In genomic region chrV:13649730-13650349, ce11 we compare ENCODE assay signal across 2 worm cellular contexts.
TF ChIP-seq lines count a peak whose summit lies in the region.

Gene H37A05.4 (minus strand): TSS chrV:13649780.

TF ChIP-seq in whole organism, L4 larva, 104 proteins besides CTCF, POLR2A, EP300 and RAD21 (continued from another document and continues in another):
- no peak for TF ChIP-seq nhr-111 (GFP tag; optimal IDR thresholded peaks at IDR 0.05; lab: Kevin White, UChicago)
- TF ChIP-seq mes-2 (tag; optimal IDR thresholded peaks at IDR 0.05; lab: Kevin White, UChicago; ENCODE audit: poor library complexity, severe bottlenecking): peak; percentile 38
- TF ChIP-seq unc-130 (GFP tag; optimal IDR thresholded peaks at IDR 0.05; lab: Kevin White, UChicago): no peak
- TF ChIP-seq egl-43 (GFP tag; IDR thresholded peaks at IDR 0.05; lab: Robert Waterston, UW): 0 out of 2 replicates have a peak, but pooled peaks have one; percentile 35
- peak; percentile 39 for TF ChIP-seq Y5F2A.4 (GFP tag; optimal IDR thresholded peaks at IDR 0.05; lab: Kevin White, UChicago)
- no peak for TF ChIP-seq daf-8 (GFP tag; IDR thresholded peaks at IDR 0.05; lab: Robert Waterston, UW)
- 0 out of 2 replicates have a peak, but pooled peaks have one; percentile 36 for TF ChIP-seq ctbp-1 (GFP tag; IDR thresholded peaks at IDR 0.05; lab: Robert Waterston, UW)
- TF ChIP-seq T26A8.4 (GFP tag; IDR thresholded peaks at IDR 0.05; lab: Robert Waterston, UW): peak; percentile 50; the same call in 1 of the 2 replicates
- TF ChIP-seq aly-2 (tag; optimal IDR thresholded peaks at IDR 0.05; lab: Kevin White, UChicago): no peak
- TF ChIP-seq set-16 (GFP tag; IDR thresholded peaks at IDR 0.05; lab: Robert Waterston, UW): no peak
- no peak for TF ChIP-seq cey-2 (tag; optimal IDR thresholded peaks at IDR 0.05; lab: Kevin White, UChicago; ENCODE audit: borderline replicate concordance, insufficient read depth)
- no peak for TF ChIP-seq lir-3 (tag; optimal IDR thresholded peaks at IDR 0.05; lab: Kevin White, UChicago)
- no peak for TF ChIP-seq snpc-4 (tag; optimal IDR thresholded peaks at IDR 0.05; lab: Kevin White, UChicago)
- TF ChIP-seq nhr-102 (tag; optimal IDR thresholded peaks at IDR 0.05; lab: Kevin White, UChicago): peak; percentile 88
- peak; percentile 5 for TF ChIP-seq mxl-3 (GFP tag; optimal IDR thresholded peaks at IDR 0.05; lab: Kevin White, UChicago)
- no peak for TF ChIP-seq lin-29 (GFP tag; IDR thresholded peaks at IDR 0.05; lab: Robert Waterston, UW)
- TF ChIP-seq zag-1 (tag; optimal IDR thresholded peaks at IDR 0.05; lab: Kevin White, UChicago): no peak
- no peak for TF ChIP-seq nhr-6 (tag; optimal IDR thresholded peaks at IDR 0.05; lab: Kevin White, UChicago)
- no peak for TF ChIP-seq unc-39 (tag; optimal IDR thresholded peaks at IDR 0.05; lab: Kevin White, UChicago)
- TF ChIP-seq mdt-29 (GFP tag; IDR thresholded peaks at IDR 0.05; lab: Robert Waterston, UW): peak; percentile 18; the same call in 1 of the 2 replicates
- TF ChIP-seq T20F7.1 (GFP tag; optimal IDR thresholded peaks at IDR 0.05; lab: Kevin White, UChicago): no peak
- peak; percentile 70 for TF ChIP-seq aha-1 (tag; lab: Kevin White, UChicago)
- TF ChIP-seq ceh-62 (tag; optimal IDR thresholded peaks at IDR 0.05; lab: Kevin White, UChicago): no peak
- TF ChIP-seq nhr-28 (tag; optimal IDR thresholded peaks at IDR 0.05; lab: Kevin White, UChicago): peak; percentile 9
- TF ChIP-seq lin-1 (GFP tag; IDR thresholded peaks at IDR 0.05; lab: Robert Waterston, UW): 0 out of 2 replicates have a peak, but pooled peaks have one; percentile 22
- TF ChIP-seq mxl-2 (GFP tag; conservative IDR thresholded peaks at IDR 0.05; lab: Robert Waterston, UW): no peak
- peak; percentile 44; the same call in 1 of the 2 replicates for TF ChIP-seq php-3 (GFP tag; IDR thresholded peaks at IDR 0.05; lab: Robert Waterston, UW)
- TF ChIP-seq madf-5 (GFP tag; IDR thresholded peaks at IDR 0.05; lab: Robert Waterston, UW): peak in 1 of 2 experiments; percentile 78; a peak in 1 of 4 replicates
- TF ChIP-seq lsy-2 (tag; optimal IDR thresholded peaks at IDR 0.05; lab: Kevin White, UChicago): no peak
- TF ChIP-seq ceh-32 (tag; optimal IDR thresholded peaks at IDR 0.05; lab: Kevin White, UChicago; ENCODE audit: poor library complexity): no peak
- TF ChIP-seq dpl-1 (GFP tag; optimal IDR thresholded peaks at IDR 0.05; lab: Kevin White, UChicago): no peak
- TF ChIP-seq F44E2.7 (GFP tag; IDR thresholded peaks at IDR 0.05; lab: Robert Waterston, UW): no peak
- peak; percentile 23 for TF ChIP-seq hlh-11 (tag; optimal IDR thresholded peaks at IDR 0.05; lab: Kevin White, UChicago)
- TF ChIP-seq arid-1 (GFP tag; conservative IDR thresholded peaks at IDR 0.05; lab: Robert Waterston, UW): peak; percentile 42; the same call in 1 of the 2 replicates
- no peak for TF ChIP-seq dmd-9 (GFP tag; IDR thresholded peaks at IDR 0.05; lab: Robert Waterston, UW)
- peak; percentile 50; the same call in 1 of the 2 replicates for TF ChIP-seq Y48G9A.11 (GFP tag; IDR thresholded peaks at IDR 0.05; lab: Robert Waterston, UW)
- TF ChIP-seq ces-1 (GFP tag; optimal IDR thresholded peaks at IDR 0.05; lab: Kevin White, UChicago): no peak
- TF ChIP-seq nhr-42 (GFP tag; IDR thresholded peaks at IDR 0.05; lab: Robert Waterston, UW): no peak
- TF ChIP-seq ceh-20 (GFP tag; IDR thresholded peaks at IDR 0.05; lab: Robert Waterston, UW): peak; percentile 60; the same call in 1 of the 2 replicates
- peak; percentile 35 for TF ChIP-seq zip-2 (tag; optimal IDR thresholded peaks at IDR 0.05; lab: Kevin White, UChicago)
- no peak for TF ChIP-seq nhr-237 (tag; optimal IDR thresholded peaks at IDR 0.05; lab: Kevin White, UChicago)
- TF ChIP-seq D1046.2 (GFP tag; IDR thresholded peaks at IDR 0.05; lab: Robert Waterston, UW): 0 out of 2 replicates have a peak, but pooled peaks have one; percentile 42
- no peak for TF ChIP-seq R02D3.7 (tag; optimal IDR thresholded peaks at IDR 0.05; lab: Kevin White, UChicago)
- TF ChIP-seq daf-19 (GFP tag; conservative IDR thresholded peaks at IDR 0.05; lab: Robert Waterston, UW): no peak
- no peak for TF ChIP-seq lin-13 (GFP tag; optimal IDR thresholded peaks at IDR 0.05; lab: Kevin White, UChicago)
- no peak for TF ChIP-seq dmd-8 (GFP tag; IDR thresholded peaks at IDR 0.05; lab: Robert Waterston, UW)
- no peak for TF ChIP-seq lin-39 (tag; optimal IDR thresholded peaks at IDR 0.05; lab: Kevin White, UChicago)
- peak; percentile 68 for TF ChIP-seq ama-1 (optimal IDR thresholded peaks at IDR 0.05; lab: Kevin White, UChicago)
- TF ChIP-seq nhr-76 (tag; optimal IDR thresholded peaks at IDR 0.05; lab: Kevin White, UChicago): no peak
- no peak for TF ChIP-seq ZK337.2 (GFP tag; IDR thresholded peaks at IDR 0.05; lab: Robert Waterston, UW)
- TF ChIP-seq hlh-30 (tag; optimal IDR thresholded peaks at IDR 0.05; lab: Kevin White, UChicago; ENCODE audit: insufficient read depth): no peak
- no peak for TF ChIP-seq F10B5.3 (tag; optimal IDR thresholded peaks at IDR 0.05; lab: Kevin White, UChicago)
- no peak for TF ChIP-seq pqm-1 (tag; optimal IDR thresholded peaks at IDR 0.05; lab: Kevin White, UChicago)
- peak; percentile 73 for TF ChIP-seq zfp-3 (GFP tag; conservative IDR thresholded peaks at IDR 0.05; lab: Robert Waterston, UW)
- no peak for TF ChIP-seq ztf-11 (tag; optimal IDR thresholded peaks at IDR 0.05; lab: Kevin White, UChicago)
- peak; percentile 31 for TF ChIP-seq dmd-6 (GFP tag; IDR thresholded peaks at IDR 0.05; lab: Robert Waterston, UW)
- peak in 1 of 2 experiments; percentile 26 for TF ChIP-seq hif-1 (tag; optimal IDR thresholded peaks at IDR 0.05; lab: Kevin White, UChicago)
- TF ChIP-seq nhr-41 (GFP tag; IDR thresholded peaks at IDR 0.05; lab: Robert Waterston, UW): peak; percentile 16; the same call in 1 of the 2 replicates
- TF ChIP-seq lin-38 (GFP tag; IDR thresholded peaks at IDR 0.05; lab: Robert Waterston, UW): peak; percentile 50
- TF ChIP-seq skn-1 (tag; optimal IDR thresholded peaks at IDR 0.05; lab: Kevin White, UChicago): no peak
- no peak for TF ChIP-seq zfp-2 (tag; optimal IDR thresholded peaks at IDR 0.05; lab: Kevin White, UChicago)
- no peak for TF ChIP-seq F26F4.8 (GFP tag; conservative IDR thresholded peaks at IDR 0.05; lab: Robert Waterston, UW)
- TF ChIP-seq nhr-77 (tag; optimal IDR thresholded peaks at IDR 0.05; lab: Kevin White, UChicago): no peak
- TF ChIP-seq Y105C5A.15 (GFP tag; IDR thresholded peaks at IDR 0.05; lab: Robert Waterston, UW): peak; percentile 81
- TF ChIP-seq spr-3 (GFP tag; optimal IDR thresholded peaks at IDR 0.05; lab: Kevin White, UChicago): peak; percentile 6

TF ChIP-seq in whole organism, young adult, 124 proteins besides CTCF, POLR2A, EP300 and RAD21 (continued from another document and continues in another):
- TF ChIP-seq Y56A3A.18 (GFP tag; IDR thresholded peaks at IDR 0.05; lab: Robert Waterston, UW) (no peak; the same call in none of the 2 replicates), tbx-9 (tag; optimal IDR thresholded peaks at IDR 0.05; lab: Kevin White, UChicago; ENCODE audit: borderline replicate concordance) (no peak), rcor-1 (GFP tag; IDR thresholded peaks at IDR 0.05; lab: Robert Waterston, UW) (no peak), nfya-2 (GFP tag; IDR thresholded peaks at IDR 0.05; lab: Robert Waterston, UW) (no peak), rpc-1 (optimal IDR thresholded peaks at IDR 0.05; lab: Kevin White, UChicago) (no peak), rpc-1 (tag; optimal IDR thresholded peaks at IDR 0.05; lab: Kevin White, UChicago) (no peak), repo-1 (tag; optimal IDR thresholded peaks at IDR 0.05; lab: Kevin White, UChicago) (peak; percentile 85), lin-35 (GFP tag; optimal IDR thresholded peaks at IDR 0.05; lab: Kevin White, UChicago) (peak in 1 of 3 experiments; percentile 17), Y53G8AR.9 (GFP tag; conservative IDR thresholded peaks at IDR 0.05; lab: Robert Waterston, UW) (peak; percentile 91), ccch-3 (GFP tag; optimal IDR thresholded peaks at IDR 0.05; lab: Kevin White, UChicago) (no peak), dox-1 (GFP tag; IDR thresholded peaks at IDR 0.05; lab: Robert Waterston, UW) (peak; percentile 63), lsy-27 (tag; optimal IDR thresholded peaks at IDR 0.05; lab: Kevin White, UChicago; ENCODE audit: borderline replicate concordance, insufficient read depth) (no peak), unc-62 (GFP tag; optimal IDR thresholded peaks at IDR 0.05; lab: Kevin White, UChicago) (no peak), athp-1 (tag; optimal IDR thresholded peaks at IDR 0.05; lab: Kevin White, UChicago) (peak; percentile 89), F52B5.7 (tag; optimal IDR thresholded peaks at IDR 0.05; lab: Kevin White, UChicago) (peak; percentile 86), nfyb-1 (GFP tag; IDR thresholded peaks at IDR 0.05; lab: Robert Waterston, UW) (peak; percentile 90), D2030.7 (GFP tag; IDR thresholded peaks at IDR 0.05; lab: Robert Waterston, UW) (peak; percentile 32; the same call in 1 of the 2 replicates), tbp1 (GFP tag; optimal IDR thresholded peaks at IDR 0.05; lab: Kevin White, UChicago) (peak; percentile 39), attf-3 (GFP tag; conservative IDR thresholded peaks at IDR 0.05; lab: Robert Waterston, UW) (no peak), T26A5.8 (tag; optimal IDR thresholded peaks at IDR 0.05; lab: Kevin White, UChicago) (peak; percentile 11), B0019.2 (GFP tag; conservative IDR thresholded peaks at IDR 0.05; lab: Robert Waterston, UW) (no peak), nhr-90 (tag; optimal IDR thresholded peaks at IDR 0.05; lab: Kevin White, UChicago) (peak; percentile 51), ceh-58 (GFP tag; IDR thresholded peaks at IDR 0.05; lab: Robert Waterston, UW) (no peak), Y95B8A.8 (GFP tag; IDR thresholded peaks at IDR 0.05; lab: Robert Waterston, UW) (peak; percentile 62), egl-44 (GFP tag; IDR thresholded peaks at IDR 0.05; lab: Robert Waterston, UW) (peak; percentile 56; the same call in 1 of the 2 replicates), lag-1 (GFP tag; IDR thresholded peaks at IDR 0.05; lab: Robert Waterston, UW) (no peak), F49E8.2 (tag; optimal IDR thresholded peaks at IDR 0.05; lab: Kevin White, UChicago; ENCODE audit: insufficient read depth) (no peak), F10E7.11 (tag; optimal IDR thresholded peaks at IDR 0.05; lab: Kevin White, UChicago) (peak; percentile 57), B0261.1 (tag; optimal IDR thresholded peaks at IDR 0.05; lab: Kevin White, UChicago) (no peak), ama-1 (optimal IDR thresholded peaks at IDR 0.05; lab: Kevin White, UChicago) (peak; percentile 66), ama-1 (GFP tag; optimal IDR thresholded peaks at IDR 0.05; lab: Kevin White, UChicago) (peak; percentile 8 to 62), akir-1 (GFP tag; optimal IDR thresholded peaks at IDR 0.05; lab: Kevin White, UChicago) (no peak), nhr-27 (tag; optimal IDR thresholded peaks at IDR 0.05; lab: Kevin White, UChicago) (peak; percentile 50), ZK185.1 (tag; optimal IDR thresholded peaks at IDR 0.05; lab: Kevin White, UChicago; ENCODE audit: poor library complexity, severe bottlenecking) (no peak), F22D6.2 (tag; optimal IDR thresholded peaks at IDR 0.05; lab: Kevin White, UChicago) (peak; percentile 5), ekl-4 (GFP tag; IDR thresholded peaks at IDR 0.05; lab: Robert Waterston, UW) (peak; percentile 76), madf-8 (GFP tag; conservative IDR thresholded peaks at IDR 0.05; lab: Robert Waterston, UW) (no peak), xnd-1 (tag; optimal IDR thresholded peaks at IDR 0.05; lab: Kevin White, UChicago) (no peak), K11D2.4 (GFP tag; IDR thresholded peaks at IDR 0.05; lab: Robert Waterston, UW) (peak; percentile 73), ceh-40 (GFP tag; IDR thresholded peaks at IDR 0.05; lab: Robert Waterston, UW) (no peak; the same call in 1 of the 2 replicates), ceh-27 (GFP tag; optimal IDR thresholded peaks at IDR 0.05; lab: Kevin White, UChicago) (no peak), snpc-1.1 (tag; optimal IDR thresholded peaks at IDR 0.05; lab: Kevin White, UChicago; ENCODE audit: insufficient read depth) (no peak), mcd-1 (GFP tag; IDR thresholded peaks at IDR 0.05; lab: Robert Waterston, UW) (peak; percentile 53), cebp-2 (GFP tag; IDR thresholded peaks at IDR 0.05; lab: Robert Waterston, UW) (no peak), cebp-1 (GFP tag; IDR thresholded peaks at IDR 0.05; lab: Robert Waterston, UW) (no peak), cebp-1 (tag; optimal IDR thresholded peaks at IDR 0.05; lab: Kevin White, UChicago) (peak; percentile 81), mxl-1 (tag; optimal IDR thresholded peaks at IDR 0.05; lab: Kevin White, UChicago) (no peak), lin-26 (GFP tag; IDR thresholded peaks at IDR 0.05; lab: Robert Waterston, UW) (peak; percentile 54), tlf-1 (GFP tag; optimal IDR thresholded peaks at IDR 0.05; lab: Kevin White, UChicago) (peak; percentile 74), Y79H2A.3 (GFP tag; conservative IDR thresholded peaks at IDR 0.05; lab: Robert Waterston, UW) (0 out of 2 replicates have a peak, but pooled peaks have one; percentile 14), dpff-1 (tag; optimal IDR thresholded peaks at IDR 0.05; lab: Kevin White, UChicago) (peak; percentile 90), nfya-1 (tag; optimal IDR thresholded peaks at IDR 0.05; lab: Kevin White, UChicago; ENCODE audit: borderline replicate concordance, insufficient read depth) (no peak), lir-1 (GFP tag; conservative IDR thresholded peaks at IDR 0.05; lab: Robert Waterston, UW) (no peak), pha-4 (tag; optimal IDR thresholded peaks at IDR 0.05; lab: Kevin White, UChicago) (no peak), efl-1 (GFP tag; optimal IDR thresholded peaks at IDR 0.05; lab: Kevin White, UChicago) (no peak), nhr-179 (tag; optimal IDR thresholded peaks at IDR 0.05; lab: Kevin White, UChicago) (no peak), fkh-3 (tag; optimal IDR thresholded peaks at IDR 0.05; lab: Kevin White, UChicago) (no peak), atf-7 (tag; optimal IDR thresholded peaks at IDR 0.05; lab: Kevin White, UChicago) (peak; percentile 72), ets-4 (GFP tag; optimal IDR thresholded peaks at IDR 0.05; lab: Kevin White, UChicago) (no peak), sdz-38 (tag; optimal IDR thresholded peaks at IDR 0.05; lab: Kevin White, UChicago) (no peak), madf-10 (tag; optimal IDR thresholded peaks at IDR 0.05; lab: Kevin White, UChicago) (peak; percentile 20), ztf-28 (GFP tag; IDR thresholded peaks at IDR 0.05; lab: Robert Waterston, UW) (no peak), attf-6 (GFP tag; IDR thresholded peaks at IDR 0.05; lab: Robert Waterston, UW) (0 out of 2 replicates have a peak, but pooled peaks have one; percentile 43), Y67H2A.10 (GFP tag; conservative IDR thresholded peaks at IDR 0.05; lab: Robert Waterston, UW) (peak; percentile 26; the same call in 1 of the 2 replicates), chd-7 (tag; optimal IDR thresholded peaks at IDR 0.05; lab: Kevin White, UChicago) (peak; percentile 55), sptf-2 (GFP tag; optimal IDR thresholded peaks at IDR 0.05; lab: Kevin White, UChicago) (no peak), lin-40 (tag; optimal IDR thresholded peaks at IDR 0.05; lab: Kevin White, UChicago) (peak; percentile 65), let-607 (tag; optimal IDR thresholded peaks at IDR 0.05; lab: Kevin White, UChicago) (peak in 1 of 2 experiments; percentile 12), nhr-120 (GFP tag; IDR thresholded peaks at IDR 0.05; lab: Robert Waterston, UW) (no peak), zfh-2 (GFP tag; conservative IDR thresholded peaks at IDR 0.05; lab: Robert Waterston, UW) (0 out of 2 replicates have a peak, but pooled peaks have one; percentile 20), C17E4.6 (GFP tag; IDR thresholded peaks at IDR 0.05; lab: Robert Waterston, UW) (no peak), egl-18 (GFP tag; IDR thresholded peaks at IDR 0.05; lab: Robert Waterston, UW) (no peak), sea-2 (GFP tag; IDR thresholded peaks at IDR 0.05; lab: Robert Waterston, UW) (peak; percentile 15; the same call in 1 of the 2 replicates), mes-4 (tag; optimal IDR thresholded peaks at IDR 0.05; lab: Kevin White, UChicago) (no peak)
